Worm (Caenorhabditis elegans): ENCODE data around the gene F07C3.16.

F07C3.16 gene

ce11 chrV:9217158-9217557 lies 40.2 kb downstream of the F07C3.16 start, which contains the start of gene pacs-1:
Gene pacs-1 (minus strand): TSS chrV:9217258.
- no peak for TF ChIP-seq nhr-12 (tag; optimal IDR thresholded peaks at IDR 0.05)
- TF ChIP-seq lin-32 (GFP tag; optimal IDR thresholded peaks at IDR 0.05): no peak
- no peak for TF ChIP-seq unc-120 (tag; optimal IDR thresholded peaks at IDR 0.05; ENCODE audit: poor library complexity, severe bottlenecking)
- TF ChIP-seq ces-1 (GFP tag; optimal IDR thresholded peaks at IDR 0.05): no peak
- no peak for TF ChIP-seq sptf-1 (tag; optimal IDR thresholded peaks at IDR 0.05)
- TF ChIP-seq ceh-39 (tag; optimal IDR thresholded peaks at IDR 0.05): no peak
- TF ChIP-seq ham-2 (GFP tag; optimal IDR thresholded peaks at IDR 0.05): no peak
- no peak for TF ChIP-seq tbx-8 (GFP tag; optimal IDR thresholded peaks at IDR 0.05)
- no peak for TF ChIP-seq hlh-1 (tag; optimal IDR thresholded peaks at IDR 0.05)
- no peak for TF ChIP-seq bed-3 (GFP tag; optimal IDR thresholded peaks at IDR 0.05)
- no peak for TF ChIP-seq pha-4 (tag; optimal IDR thresholded peaks at IDR 0.05)
- TF ChIP-seq mls-2 (tag; optimal IDR thresholded peaks at IDR 0.05): no peak
- no peak for TF ChIP-seq nhr-28 (tag; optimal IDR thresholded peaks at IDR 0.05)
- TF ChIP-seq unc-62 (GFP tag; optimal IDR thresholded peaks at IDR 0.05): no peak
- TF ChIP-seq nhr-2 (tag; optimal IDR thresholded peaks at IDR 0.05): no peak
- TF ChIP-seq mep-1 (tag; optimal IDR thresholded peaks at IDR 0.05): no peak
- no peak for TF ChIP-seq sem-2 (GFP tag; optimal IDR thresholded peaks at IDR 0.05)
- no peak for TF ChIP-seq ztf-11 (tag; optimal IDR thresholded peaks at IDR 0.05)
- TF ChIP-seq zip-8 (tag; optimal IDR thresholded peaks at IDR 0.05): no peak
- no peak for TF ChIP-seq lsy-2 (tag; optimal IDR thresholded peaks at IDR 0.05)

- TF ChIP-seq snpc-4 (tag; optimal IDR thresholded peaks at IDR 0.05) (no peak), lin-13 (tag; optimal IDR thresholded peaks at IDR 0.05) (no peak), hlh-1 (tag; optimal IDR thresholded peaks at IDR 0.05) (no peak), mls-2 (tag; optimal IDR thresholded peaks at IDR 0.05) (no peak), unc-62 (GFP tag; optimal IDR thresholded peaks at IDR 0.05) (no peak), sem-2 (GFP tag; optimal IDR thresholded peaks at IDR 0.05) (no peak), ceh-39 (tag; optimal IDR thresholded peaks at IDR 0.05) (no peak), nhr-12 (tag; optimal IDR thresholded peaks at IDR 0.05) (no peak), unc-120 (tag; optimal IDR thresholded peaks at IDR 0.05; ENCODE audit: poor library complexity, severe bottlenecking) (no peak), ceh-43 (GFP tag; optimal IDR thresholded peaks at IDR 0.05) (no peak), ham-2 (GFP tag; optimal IDR thresholded peaks at IDR 0.05) (no peak), lsy-2 (tag; optimal IDR thresholded peaks at IDR 0.05) (no peak), pha-4 (tag; optimal IDR thresholded peaks at IDR 0.05) (no peak), nhr-237 (tag; optimal IDR thresholded peaks at IDR 0.05) (no peak)
Measured at ce11 chrV:9213554-9213953, 43.8 kb downstream of the F07C3.16 start, which contains the start of gene mdt-27. Gene mdt-27 (minus strand): TSS chrV:9213654.

ce11 chrV:9212499-9212898 lies 44.9 kb downstream of the F07C3.16 start:
- TF ChIP-seq lin-13 (tag; optimal IDR thresholded peaks at IDR 0.05) (no peak), pha-4 (tag; optimal IDR thresholded peaks at IDR 0.05) (peak; percentile 74), ceh-39 (tag; optimal IDR thresholded peaks at IDR 0.05) (peak; percentile 40), unc-120 (tag; optimal IDR thresholded peaks at IDR 0.05; ENCODE audit: poor library complexity, severe bottlenecking) (peak; percentile 82), flh-1 (GFP tag; optimal IDR thresholded peaks at IDR 0.05) (no peak), nhr-12 (tag; optimal IDR thresholded peaks at IDR 0.05) (no peak), tbx-8 (GFP tag; optimal IDR thresholded peaks at IDR 0.05) (no peak), ceh-83 (GFP tag; optimal IDR thresholded peaks at IDR 0.05) (no peak), ceh-43 (GFP tag; optimal IDR thresholded peaks at IDR 0.05) (no peak), sem-2 (GFP tag; optimal IDR thresholded peaks at IDR 0.05) (no peak), nhr-28 (tag; optimal IDR thresholded peaks at IDR 0.05) (no peak), ham-2 (GFP tag; optimal IDR thresholded peaks at IDR 0.05) (no peak), snpc-4 (tag; optimal IDR thresholded peaks at IDR 0.05) (no peak), cnd-1 (tag; optimal IDR thresholded peaks at IDR 0.05) (no peak), elt-3 (tag; optimal IDR thresholded peaks at IDR 0.05) (no peak), zip-8 (tag; optimal IDR thresholded peaks at IDR 0.05) (no peak), lsy-2 (tag; optimal IDR thresholded peaks at IDR 0.05) (peak; percentile 46), drap-1 (GFP tag; optimal IDR thresholded peaks at IDR 0.05) (no peak), elt-1 (tag; optimal IDR thresholded peaks at IDR 0.05; ENCODE audit: borderline replicate concordance, insufficient read depth) (no peak), ztf-11 (tag; optimal IDR thresholded peaks at IDR 0.05) (no peak), unc-39 (tag; optimal IDR thresholded peaks at IDR 0.05) (no peak), mep-1 (tag; optimal IDR thresholded peaks at IDR 0.05) (peak; percentile 76), blmp-1 (tag; optimal IDR thresholded peaks at IDR 0.05) (no peak), mls-2 (tag; optimal IDR thresholded peaks at IDR 0.05) (peak; percentile 27), nhr-237 (tag; optimal IDR thresholded peaks at IDR 0.05) (peak; percentile 67), unc-62 (GFP tag; optimal IDR thresholded peaks at IDR 0.05) (no peak), ces-1 (GFP tag; optimal IDR thresholded peaks at IDR 0.05) (peak; percentile 98)

ce11 chrV:9208878-9209277 lies 48.5 kb downstream of the F07C3.16 start:
- TF ChIP-seq flh-1 (GFP tag; optimal IDR thresholded peaks at IDR 0.05) (no peak), elt-3 (tag; optimal IDR thresholded peaks at IDR 0.05) (no peak), ces-1 (GFP tag; optimal IDR thresholded peaks at IDR 0.05) (peak; percentile 32), zip-8 (tag; optimal IDR thresholded peaks at IDR 0.05) (no peak), drap-1 (GFP tag; optimal IDR thresholded peaks at IDR 0.05) (no peak), tbx-8 (GFP tag; optimal IDR thresholded peaks at IDR 0.05) (no peak), nhr-76 (tag; optimal IDR thresholded peaks at IDR 0.05) (no peak), lsy-2 (tag; optimal IDR thresholded peaks at IDR 0.05) (no peak)

Data from whole organism, mixed stage, embryonic.